Worm (Caenorhabditis elegans) whole organism, late embryonic: ENCODE measurements around the gene C26B2.8.

Experiments used
- C08G9.2 ChIP-seq: sonication (generic microtip); optimal IDR thresholded peaks from 2 replicates; lab custom pipeline; 2016; ENCODE audit warnings: mild to moderate bottlenecking, missing genetic modification characterization, moderate library complexity, missing compliant biosample characterization
- C38D4.7 ChIP-seq: fragments of 200-800 bp; sonication (Bioruptor generic); optimal IDR thresholded peaks from 2 replicates; lab custom pipeline; 2018; ENCODE audit warnings: mild to moderate bottlenecking, missing genetic modification characterization, moderate library complexity, missing compliant biosample characterization
- K02D7.2 ChIP-seq: sonication (generic microtip); optimal IDR thresholded peaks from 2 replicates; lab custom pipeline; 2017; ENCODE audit warnings: mild to moderate bottlenecking, missing genetic modification characterization, missing compliant biosample characterization
- K09A11.1 ChIP-seq: sonication (generic microtip); optimal IDR thresholded peaks from 2 replicates; lab custom pipeline; 2017; ENCODE audit warnings: antibody characterized with exemption, mild to moderate bottlenecking, missing genetic modification characterization, missing compliant biosample characterization; ENCODE audit not compliant: insufficient read depth
- T23F11.4 ChIP-seq: fragments of 200-800 bp; sonication (Bioruptor generic); optimal IDR thresholded peaks from 2 replicates; lab custom pipeline; 2018; ENCODE audit warnings: mild to moderate bottlenecking, missing genetic modification characterization, missing compliant biosample characterization
- ahr-1 ChIP-seq: sonication (generic microtip); optimal IDR thresholded peaks from 2 replicates; lab custom pipeline; 2016; ENCODE audit warnings: missing genetic modification characterization, missing compliant biosample characterization
- ama-1 ChIP-seq: fragments of 150-350 bp; optimal IDR thresholded peaks from 2 replicates; lab custom pipeline; 2014
- ceh-18 ChIP-seq: sonication (generic microtip); optimal IDR thresholded peaks from 2 replicates; lab custom pipeline; 2016; ENCODE audit warnings: missing genetic modification characterization, missing compliant biosample characterization
- ceh-19 ChIP-seq: fragments of 200-800 bp; sonication (Bioruptor generic); optimal IDR thresholded peaks from 2 replicates; lab custom pipeline; 2018; ENCODE audit warnings: mild to moderate bottlenecking, missing genetic modification characterization, missing compliant biosample characterization
- ceh-2 ChIP-seq: sonication (generic microtip); optimal IDR thresholded peaks from 2 replicates; lab custom pipeline; 2016; ENCODE audit warnings: missing genotype, missing genetic modification characterization, missing compliant biosample characterization
- ceh-22 ChIP-seq: sonication (generic microtip); optimal IDR thresholded peaks from 2 replicates; lab custom pipeline; 2017; ENCODE audit warnings: missing biosample characterization, missing genetic modification characterization
- ceh-24 ChIP-seq: sonication (generic microtip); optimal IDR thresholded peaks from 2 replicates; lab custom pipeline; 2016; ENCODE audit warnings: mild to moderate bottlenecking, missing genetic modification characterization, missing compliant biosample characterization
- ceh-30 ChIP-seq: fragments of 150-350 bp; optimal IDR thresholded peaks from 2 replicates; lab custom pipeline; 2014; ENCODE audit warnings: missing biosample characterization, missing genetic modification characterization
- ceh-31 ChIP-seq: sonication (generic microtip); optimal IDR thresholded peaks from 2 replicates; lab custom pipeline; 2016; ENCODE audit warnings: missing genetic modification characterization, missing compliant biosample characterization
- ceh-34 ChIP-seq: sonication (generic microtip); optimal IDR thresholded peaks from 2 replicates; lab custom pipeline; 2016; ENCODE audit warnings: mild to moderate bottlenecking, missing genetic modification characterization, missing compliant biosample characterization
- ceh-45 ChIP-seq: fragments of 200-800 bp; sonication (Bioruptor generic); IDR thresholded peaks from 2 replicates; pipeline ENCODE4 v1.3.6; 2022; ENCODE audit warnings: missing genetic modification reagents, missing genetic modification characterization, missing compliant biosample characterization
- ceh-48 ChIP-seq: sonication (generic microtip); optimal IDR thresholded peaks from 2 replicates; lab custom pipeline; 2016; ENCODE audit warnings: missing genetic modification characterization, inconsistent platforms, missing compliant biosample characterization
- che-1 ChIP-seq: sonication (generic microtip); optimal IDR thresholded peaks from 2 replicates; lab custom pipeline; 2016; ENCODE audit warnings: mild to moderate bottlenecking, missing genetic modification characterization, missing compliant biosample characterization
- dmd-4 ChIP-seq: sonication (generic microtip); optimal IDR thresholded peaks from 2 replicates; lab custom pipeline; 2016; ENCODE audit warnings: borderline replicate concordance, missing genetic modification characterization, missing compliant biosample characterization
- dve-1 ChIP-seq: sonication (generic microtip); optimal IDR thresholded peaks from 2 replicates; lab custom pipeline; 2017; ENCODE audit warnings: antibody characterized with exemption, mild to moderate bottlenecking, missing genetic modification characterization, missing compliant biosample characterization
- fkh-10 ChIP-seq: fragments of 150-350 bp; optimal IDR thresholded peaks from 2 replicates; lab custom pipeline; 2014; ENCODE audit warnings: missing biosample characterization, missing genetic modification reagents, missing genetic modification characterization
- fkh-6 ChIP-seq: sonication (generic microtip); optimal IDR thresholded peaks from 2 replicates; lab custom pipeline; 2016; ENCODE audit warnings: missing genetic modification characterization, missing compliant biosample characterization
- gmeb-2 ChIP-seq: sonication (generic microtip); optimal IDR thresholded peaks from 2 replicates; lab custom pipeline; 2016; ENCODE audit warnings: missing genetic modification characterization, inconsistent platforms, missing compliant biosample characterization
- hlh-15 ChIP-seq: sonication (generic microtip); optimal IDR thresholded peaks from 2 replicates; lab custom pipeline; 2016; ENCODE audit warnings: missing genetic modification characterization, missing compliant biosample characterization
- hlh-30 ChIP-seq: sonication (generic microtip); optimal IDR thresholded peaks from 2 replicates; lab custom pipeline; 2017; ENCODE audit warnings: antibody characterized with exemption, missing genetic modification characterization, missing compliant biosample characterization; ENCODE audit not compliant: insufficient read depth
- hlh-8 ChIP-seq: sonication (generic microtip); optimal IDR thresholded peaks from 2 replicates; lab custom pipeline; 2016; ENCODE audit warnings: missing genotype, missing genetic modification characterization, missing compliant biosample characterization
- lim-6 ChIP-seq: sonication (generic microtip); optimal IDR thresholded peaks from 2 replicates; lab custom pipeline; 2016; ENCODE audit warnings: missing genetic modification characterization, missing compliant biosample characterization
- madf-2 ChIP-seq: sonication (generic microtip); optimal IDR thresholded peaks from 2 replicates; lab custom pipeline; 2017; ENCODE audit warnings: missing genetic modification characterization, missing compliant biosample characterization
- pag-3 ChIP-seq: sonication (generic microtip); optimal IDR thresholded peaks from 2 replicates; lab custom pipeline; 2016; ENCODE audit warnings: missing compliant biosample characterization, missing genetic modification characterization, borderline replicate concordance
- pax-1 ChIP-seq: fragments of 150-350 bp; optimal IDR thresholded peaks from 2 replicates; lab custom pipeline; 2014; ENCODE audit warnings: missing biosample characterization, missing genetic modification characterization
- pha-2 ChIP-seq: sonication (generic microtip); optimal IDR thresholded peaks from 2 replicates; lab custom pipeline; 2017; ENCODE audit warnings: mild to moderate bottlenecking, missing genetic modification characterization, missing compliant biosample characterization
- pha-4 ChIP-seq: fragments of 150-350 bp; optimal IDR thresholded peaks from 2 replicates; lab custom pipeline; 2018; ENCODE audit warnings: missing biosample characterization, missing genetic modification reagents, missing genetic modification characterization
- pqm-1 ChIP-seq: sonication (generic microtip); optimal IDR thresholded peaks from 2 replicates; lab custom pipeline; 2016; ENCODE audit warnings: missing genetic modification characterization, missing compliant biosample characterization
- pros-1 ChIP-seq: fragments of 150-350 bp; optimal IDR thresholded peaks from 2 replicates; lab custom pipeline; 2014; ENCODE audit warnings: missing biosample characterization, missing genetic modification reagents, missing genetic modification characterization
- ref-2 ChIP-seq: sonication (generic microtip); optimal IDR thresholded peaks from 2 replicates; lab custom pipeline; 2016; ENCODE audit warnings: missing genetic modification characterization, missing compliant biosample characterization
- rnt-1 ChIP-seq: sonication (generic microtip); optimal IDR thresholded peaks from 2 replicates; lab custom pipeline; 2016; ENCODE audit warnings: missing genetic modification characterization, missing compliant biosample characterization
- sox-4 ChIP-seq: sonication (generic microtip); optimal IDR thresholded peaks from 2 replicates; lab custom pipeline; 2017; ENCODE audit warnings: mild to moderate bottlenecking, missing genetic modification characterization, inconsistent platforms, missing compliant biosample characterization
- tbx-2 ChIP-seq: sonication (generic microtip); optimal IDR thresholded peaks from 2 replicates; lab custom pipeline; 2016; ENCODE audit warnings: missing genetic modification characterization, missing compliant biosample characterization
- ttx-3 ChIP-seq: sonication (generic microtip); optimal IDR thresholded peaks from 2 replicates; lab custom pipeline; 2016; ENCODE audit warnings: missing genetic modification reagents, missing genetic modification characterization, missing compliant biosample characterization
- zip-5 ChIP-seq: sonication (generic microtip); optimal IDR thresholded peaks from 2 replicates; lab custom pipeline; 2016; ENCODE audit warnings: missing genetic modification characterization, missing compliant biosample characterization

C26B2.8 gene

ce11 chrIV:7987083-7987482 is 26.9 kb upstream of the C26B2.8 start, which contains the start of gene mec-17:
mec-17 (minus strand) TSS chrIV:7987183.
- TF ChIP-seq ceh-18 (no peak), pha-4 (tag; lab: Kevin White, UChicago) (no peak), pqm-1 (no peak), ceh-31 (tag; lab: Kevin White, UChicago) (no peak), T23F11.4 (GFP tag; lab: Kevin White, UChicago) (no peak), hlh-30 (no peak), lim-6 (tag; lab: Kevin White, UChicago) (no peak), che-1 (tag; lab: Kevin White, UChicago) (no peak), sox-4 (tag; lab: Kevin White, UChicago) (no peak), pax-1 (tag; lab: Kevin White, UChicago) (no peak), K09A11.1 (tag; lab: Kevin White, UChicago) (no peak), ceh-22 (tag; lab: Kevin White, UChicago) (no peak), rnt-1 (tag; lab: Kevin White, UChicago) (no peak), ceh-45 (GFP tag; lab: Robert Waterston, UW) (no peak), K02D7.2 (no peak), fkh-6 (tag; lab: Kevin White, UChicago) (no peak), ref-2 (tag; lab: Kevin White, UChicago) (no peak), ceh-34 (tag; lab: Kevin White, UChicago) (no peak)

ce11 chrIV:7988385-7988784 is 25.6 kb upstream of the C26B2.8 start, which contains the start of gene col-115:
col-115 (plus strand) TSS chrIV:7988685.
- TF ChIP-seq pag-3 (tag; lab: Kevin White, UChicago) (no peak), ama-1 (no peak), sox-4 (tag; lab: Kevin White, UChicago) (no peak), hlh-8 (tag; lab: Kevin White, UChicago) (no peak), rnt-1 (tag; lab: Kevin White, UChicago) (no peak), zip-5 (tag; lab: Kevin White, UChicago) (no peak), ceh-19 (GFP tag; lab: Kevin White, UChicago) (no peak), ceh-22 (tag; lab: Kevin White, UChicago) (no peak), ceh-30 (tag; lab: Kevin White, UChicago) (no peak), C08G9.2 (no peak), ceh-34 (tag; lab: Kevin White, UChicago) (no peak)
- TF ChIP-seq, all 69 proteins: peak for 0

ce11 chrIV:7994715-7995114 is 19.2 kb upstream of the C26B2.8 start:
- no peak for TF ChIP-seq gmeb-2 (tag; lab: Kevin White, UChicago)

ce11 chrIV:8000763-8001162 is 13.2 kb upstream of the C26B2.8 start:
- TF ChIP-seq fkh-10 (GFP tag; lab: Kevin White, UChicago) (no peak), dmd-4 (no peak), C38D4.7 (GFP tag; lab: Kevin White, UChicago) (no peak), hlh-8 (tag; lab: Kevin White, UChicago) (no peak), ceh-48 (tag; lab: Kevin White, UChicago) (no peak), tbx-2 (tag; lab: Kevin White, UChicago) (no peak), lim-6 (tag; lab: Kevin White, UChicago) (no peak), hlh-15 (tag; lab: Kevin White, UChicago) (no peak), dve-1 (tag; lab: Kevin White, UChicago) (no peak)

- TF ChIP-seq madf-2 (no peak), dmd-4 (no peak), fkh-10 (GFP tag; lab: Kevin White, UChicago) (no peak), ahr-1 (tag; lab: Kevin White, UChicago) (no peak), pros-1 (no peak), ceh-2 (tag; lab: Kevin White, UChicago) (no peak), C38D4.7 (GFP tag; lab: Kevin White, UChicago) (no peak), ttx-3 (tag; lab: Kevin White, UChicago) (no peak), zip-5 (tag; lab: Kevin White, UChicago) (no peak), ceh-24 (no peak), pha-2 (tag; lab: Kevin White, UChicago) (no peak)
These were observed 9.9 kb upstream of the C26B2.8 start, which contains the start of gene rig-4 for ce11 chrIV:8004019-8004418. rig-4 (minus strand) TSS chrIV:8004119.
